Fruit fly (Drosophila melanogaster): ENCODE results near the gene Arp5.

Gene Arp5

DNA sequence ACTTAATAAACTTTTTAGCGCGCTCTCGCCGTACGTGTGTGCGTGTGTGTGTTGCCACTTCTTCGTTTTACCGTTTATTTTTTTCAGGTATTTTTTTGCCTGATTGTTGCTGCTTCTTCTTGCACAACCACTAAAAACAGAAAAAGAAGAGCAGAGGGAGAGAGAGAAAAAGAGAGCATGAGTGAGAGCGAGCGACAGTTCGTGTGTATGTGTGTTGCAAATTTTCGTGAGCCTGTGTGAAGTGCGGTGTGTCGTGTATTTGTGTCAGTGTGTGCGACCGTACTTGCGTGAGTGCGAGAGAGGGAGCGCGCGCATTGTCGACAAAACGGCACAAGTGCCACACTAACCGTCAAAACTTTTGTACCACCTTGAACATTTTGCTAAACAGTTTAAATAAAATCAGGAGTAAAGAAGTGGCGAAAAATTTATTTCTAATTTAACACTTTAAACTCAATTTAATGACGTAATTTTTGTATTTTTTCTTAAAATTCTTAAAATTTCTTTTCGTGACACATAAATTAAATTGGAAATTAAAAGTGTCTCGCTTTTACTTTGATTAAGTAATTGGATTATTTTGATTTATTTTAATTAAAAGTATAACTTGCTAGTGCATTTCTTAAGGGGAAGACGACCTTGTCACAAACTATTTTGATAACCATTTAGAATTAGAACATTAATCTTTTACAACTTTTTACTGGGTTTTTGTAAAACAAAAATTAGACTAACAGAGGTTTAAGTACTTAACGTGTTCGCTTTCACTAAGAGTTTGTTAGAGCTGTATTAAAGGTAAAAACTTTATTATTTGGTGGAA, 11.9 kb downstream of the Arp5 start (continued):
- TF ChIP-seq CG15601 (tag; optimal IDR thresholded peaks at IDR 0.05) = peak; percentile 55
- TF ChIP-seq Hey (tag; optimal IDR thresholded peaks at IDR 0.05) = no peak
- TF ChIP-seq bcd (GFP tag; optimal IDR thresholded peaks at IDR 0.05) = peak; percentile 66
- TF ChIP-seq sd (tag; optimal IDR thresholded peaks at IDR 0.05) = peak; percentile 81
- TF ChIP-seq CG8388 (GFP tag; optimal IDR thresholded peaks at IDR 0.05) = peak; percentile 100
- TF ChIP-seq unpg (GFP tag; optimal IDR thresholded peaks at IDR 0.05) = peak; percentile 58
- TF ChIP-seq fu2 (GFP tag; optimal IDR thresholded peaks at IDR 0.05) = peak; percentile 29
- TF ChIP-seq CHES-1-like (GFP tag; optimal IDR thresholded peaks at IDR 0.05) = peak; percentile 7
- peak; percentile 80 for TF ChIP-seq CG9727 (GFP tag; optimal IDR thresholded peaks at IDR 0.05)
- TF ChIP-seq Meics (GFP tag; optimal IDR thresholded peaks at IDR 0.05) = peak; percentile 80
- TF ChIP-seq E2f1 (GFP tag; IDR thresholded peaks at IDR 0.05) = no peak
- TF ChIP-seq fru (optimal IDR thresholded peaks at IDR 0.05) = no peak
- TF ChIP-seq CG10274 (GFP tag; optimal IDR thresholded peaks at IDR 0.05) = peak; percentile 57
- TF ChIP-seq bab2 (GFP tag; optimal IDR thresholded peaks at IDR 0.05) = peak; percentile 62
- peak; percentile 17 for TF ChIP-seq HmgZ (tag; optimal IDR thresholded peaks at IDR 0.05)
- no peak for TF ChIP-seq CG12236 (GFP tag; optimal IDR thresholded peaks at IDR 0.05)
- no peak for TF ChIP-seq Doc2 (GFP tag; IDR thresholded peaks at IDR 0.05)
- TF ChIP-seq CG12942 (GFP tag; optimal IDR thresholded peaks at IDR 0.05) = peak; percentile 15
- TF ChIP-seq unc-4 (GFP tag; IDR thresholded peaks at IDR 0.05; ENCODE audit: partially characterized antibody) = no peak
- peak; percentile 52 for TF ChIP-seq tin (GFP tag; optimal IDR thresholded peaks at IDR 0.05)
- peak; percentile 77 for TF ChIP-seq Hr3 (GFP tag; optimal IDR thresholded peaks at IDR 0.05)
- TF ChIP-seq grau (tag; optimal IDR thresholded peaks at IDR 0.05) = peak; percentile 76
- TF ChIP-seq Hmx (GFP tag; optimal IDR thresholded peaks at IDR 0.05) = peak; percentile 31
- TF ChIP-seq gcm2 (GFP tag; optimal IDR thresholded peaks at IDR 0.05) = no peak
- TF ChIP-seq CG30020 (tag; optimal IDR thresholded peaks at IDR 0.05) = peak; percentile 9
- peak; percentile 38 for TF ChIP-seq ATbp (GFP tag; optimal IDR thresholded peaks at IDR 0.05)
- TF ChIP-seq dmrt11E (tag; optimal IDR thresholded peaks at IDR 0.05) = peak; percentile 57
- TF ChIP-seq nom (GFP tag; optimal IDR thresholded peaks at IDR 0.05) = peak; percentile 97
- TF ChIP-seq hbn (GFP tag; IDR thresholded peaks at IDR 0.05; ENCODE audit: partially characterized antibody) = no peak
- TF ChIP-seq MESR4 (GFP tag; optimal IDR thresholded peaks at IDR 0.05) = peak; percentile 40
- peak; percentile 76 for TF ChIP-seq pros (GFP tag; optimal IDR thresholded peaks at IDR 0.05)
- TF ChIP-seq CG14050 (GFP tag; IDR thresholded peaks at IDR 0.05) = no peak
- peak; percentile 9; the same call in 1 of the 2 replicates for TF ChIP-seq CG6272 (GFP tag; IDR thresholded peaks at IDR 0.05)
- TF ChIP-seq Awh (GFP tag; IDR thresholded peaks at IDR 0.05) = no peak
- TF ChIP-seq Xbp1 (GFP tag; optimal IDR thresholded peaks at IDR 0.05) = peak; percentile 49
- no peak for TF ChIP-seq p53 (GFP tag; optimal IDR thresholded peaks at IDR 0.05)
- peak; percentile 31 for TF ChIP-seq YL-1 (GFP tag; optimal IDR thresholded peaks at IDR 0.05)
- TF ChIP-seq CG13775 (GFP tag; optimal IDR thresholded peaks at IDR 0.05) = peak; percentile 70
- TF ChIP-seq jumu (GFP tag; optimal IDR thresholded peaks at IDR 0.05) = peak; percentile 19
- peak; percentile 28 for TF ChIP-seq CG1603 (tag; optimal IDR thresholded peaks at IDR 0.05)
- peak; percentile 45 for TF ChIP-seq Usf (GFP tag; optimal IDR thresholded peaks at IDR 0.05)
- TF ChIP-seq CG2875 (GFP tag; optimal IDR thresholded peaks at IDR 0.05) = peak; percentile 13
- TF ChIP-seq CG17829 (tag; optimal IDR thresholded peaks at IDR 0.05) = peak; percentile 50
- TF ChIP-seq gsb-n (tag; optimal IDR thresholded peaks at IDR 0.05) = peak; percentile 50
- TF ChIP-seq CG15269 (tag; optimal IDR thresholded peaks at IDR 0.05) = peak; percentile 75
- peak; percentile 52 for TF ChIP-seq D19A (tag; optimal IDR thresholded peaks at IDR 0.05)
- TF ChIP-seq hkb (optimal IDR thresholded peaks at IDR 0.05) = no peak
- TF ChIP-seq hkb (GFP tag; IDR thresholded peaks at IDR 0.05) = no peak
- peak; percentile 42 for TF ChIP-seq tx (GFP tag; optimal IDR thresholded peaks at IDR 0.05)
